Worm (Caenorhabditis elegans): ENCODE data around the gene mig-6.

The mig-6 gene

ce11 chrV:7861792-7862191, 34.8 kb downstream of the mig-6 start, which contains the start of gene C37C3.17:
TSS of gene C37C3.17 (minus strand) at chrV:7861892.
- TF ChIP-seq med-1 (GFP tag; optimal IDR thresholded peaks at IDR 0.05; ENCODE audit: insufficient read depth) (no peak), T22C8.4 (GFP tag; IDR thresholded peaks at IDR 0.05) (no peak), ztf-29 (GFP tag; IDR thresholded peaks at IDR 0.05) (no peak), klf-2 (GFP tag; conservative IDR thresholded peaks at IDR 0.05) (no peak), ztf-23 (GFP tag; IDR thresholded peaks at IDR 0.05) (no peak), ref-1 (GFP tag; conservative IDR thresholded peaks at IDR 0.05) (no peak), tab-1 (GFP tag; IDR thresholded peaks at IDR 0.05) (no peak), cog-1 (tag; optimal IDR thresholded peaks at IDR 0.05) (no peak), flt-1 (GFP tag; IDR thresholded peaks at IDR 0.05) (no peak)

DNA sequence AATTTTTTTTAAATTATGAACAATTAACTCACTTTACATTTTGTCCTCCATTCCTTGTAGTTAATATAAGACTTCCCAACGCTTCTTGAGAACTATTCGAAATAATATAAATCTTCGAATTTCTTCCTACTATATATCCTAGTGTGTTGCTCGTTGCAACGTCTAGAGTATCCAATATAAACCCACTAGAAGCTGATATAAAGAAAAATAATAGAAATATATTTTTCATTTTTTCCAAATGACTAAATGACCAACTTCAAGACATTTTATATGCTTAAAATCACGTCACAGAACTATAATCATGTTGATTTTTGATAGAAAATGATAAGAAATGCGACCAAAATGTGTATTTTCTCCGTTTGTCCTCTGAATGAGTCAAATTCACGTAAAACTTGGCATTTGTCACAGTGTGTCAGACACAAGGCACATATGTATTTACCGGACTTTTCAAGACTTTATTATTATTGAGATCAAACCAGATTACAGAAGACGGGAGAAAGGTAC, 36.1 kb downstream of the mig-6 start, which contains the start of gene C37C3.10:
C37C3.10 (minus strand) TSS at position 51 of the 504 bp plus-strand sequence.
- no peak for TF ChIP-seq flt-1 (GFP tag; IDR thresholded peaks at IDR 0.05)
- TF ChIP-seq cog-1 (tag; optimal IDR thresholded peaks at IDR 0.05), result no peak
- TF ChIP-seq ztf-29 (GFP tag; IDR thresholded peaks at IDR 0.05), result no peak
- TF ChIP-seq ref-1 (GFP tag; conservative IDR thresholded peaks at IDR 0.05), result no peak
- TF ChIP-seq klf-2 (GFP tag; conservative IDR thresholded peaks at IDR 0.05), result no peak
- no peak for TF ChIP-seq tab-1 (GFP tag; IDR thresholded peaks at IDR 0.05)
- TF ChIP-seq ztf-23 (GFP tag; IDR thresholded peaks at IDR 0.05), result no peak
- TF ChIP-seq med-1 (GFP tag; optimal IDR thresholded peaks at IDR 0.05; ENCODE audit: insufficient read depth), result no peak
- no peak for TF ChIP-seq T22C8.4 (GFP tag; IDR thresholded peaks at IDR 0.05)

- no peak for TF ChIP-seq ztf-23 (GFP tag; IDR thresholded peaks at IDR 0.05)
- no peak for TF ChIP-seq T22C8.4 (GFP tag; IDR thresholded peaks at IDR 0.05)
- no peak for TF ChIP-seq flt-1 (GFP tag; IDR thresholded peaks at IDR 0.05)
- TF ChIP-seq ztf-29 (GFP tag; IDR thresholded peaks at IDR 0.05), result no peak
- no peak for TF ChIP-seq cog-1 (tag; optimal IDR thresholded peaks at IDR 0.05)
- no peak for TF ChIP-seq klf-2 (GFP tag; conservative IDR thresholded peaks at IDR 0.05)
- TF ChIP-seq tab-1 (GFP tag; IDR thresholded peaks at IDR 0.05), result no peak
- no peak for TF ChIP-seq med-1 (GFP tag; optimal IDR thresholded peaks at IDR 0.05; ENCODE audit: insufficient read depth)
- TF ChIP-seq ref-1 (GFP tag; conservative IDR thresholded peaks at IDR 0.05), result no peak
These were observed 37.6 kb downstream of the mig-6 start, which contains the start of gene C37C3.11 for ce11 chrV:7864663-7865062. TSS of gene C37C3.11 (minus strand) at chrV:7864763.

DNA sequence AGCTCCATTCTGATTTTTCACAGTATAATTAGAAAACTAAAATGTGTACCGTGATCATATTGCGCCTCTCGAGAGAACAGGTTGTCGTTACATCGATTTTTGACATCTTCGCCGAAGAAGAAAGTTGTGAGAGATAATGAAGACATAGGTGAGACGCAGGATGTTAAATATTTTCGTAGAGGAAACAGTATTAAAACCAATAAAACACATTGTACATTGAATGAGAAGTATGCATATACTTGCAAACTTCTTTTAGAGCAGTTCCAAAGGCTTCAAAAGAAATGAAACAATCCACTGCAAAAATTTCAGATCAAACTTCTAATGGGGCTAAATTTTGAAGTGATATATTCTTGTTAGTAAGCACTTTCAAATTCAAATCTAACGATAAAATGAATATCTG, 43.7 kb downstream of the mig-6 start, which contains the start of gene nipi-4:
nipi-4 (minus strand) TSS at position 101 of the 400 bp plus-strand sequence.
- TF ChIP-seq ref-1 (GFP tag; conservative IDR thresholded peaks at IDR 0.05), result no peak
- TF ChIP-seq tab-1 (GFP tag; IDR thresholded peaks at IDR 0.05), result no peak
- TF ChIP-seq T22C8.4 (GFP tag; IDR thresholded peaks at IDR 0.05), result no peak
- no peak for TF ChIP-seq cog-1 (tag; optimal IDR thresholded peaks at IDR 0.05)
- TF ChIP-seq ztf-23 (GFP tag; IDR thresholded peaks at IDR 0.05), result no peak

ce11 chrV:7872945-7873344, 45.9 kb downstream of the mig-6 start:
- TF ChIP-seq cog-1 (tag; optimal IDR thresholded peaks at IDR 0.05) (no peak), ref-1 (GFP tag; conservative IDR thresholded peaks at IDR 0.05) (no peak), flt-1 (GFP tag; IDR thresholded peaks at IDR 0.05) (no peak), ztf-23 (GFP tag; IDR thresholded peaks at IDR 0.05) (no peak), med-1 (GFP tag; optimal IDR thresholded peaks at IDR 0.05; ENCODE audit: insufficient read depth) (no peak), T22C8.4 (GFP tag; IDR thresholded peaks at IDR 0.05) (no peak)

ce11 chrV:7875456-7875855, 48.4 kb downstream of the mig-6 start, which contains the start of gene F40A3.4:
TSS of gene F40A3.4 (plus strand) at chrV:7875756.
- no peak for TF ChIP-seq cog-1 (tag; optimal IDR thresholded peaks at IDR 0.05)
- TF ChIP-seq flt-1 (GFP tag; IDR thresholded peaks at IDR 0.05), result no peak
- TF ChIP-seq ztf-23 (GFP tag; IDR thresholded peaks at IDR 0.05), result no peak
- no peak for TF ChIP-seq ztf-29 (GFP tag; IDR thresholded peaks at IDR 0.05)
- no peak for TF ChIP-seq tab-1 (GFP tag; IDR thresholded peaks at IDR 0.05)
- TF ChIP-seq klf-2 (GFP tag; conservative IDR thresholded peaks at IDR 0.05), result no peak
- no peak for TF ChIP-seq T22C8.4 (GFP tag; IDR thresholded peaks at IDR 0.05)
- TF ChIP-seq med-1 (GFP tag; optimal IDR thresholded peaks at IDR 0.05; ENCODE audit: insufficient read depth), result no peak
- no peak for TF ChIP-seq ref-1 (GFP tag; conservative IDR thresholded peaks at IDR 0.05)

- TF ChIP-seq ref-1 (GFP tag; conservative IDR thresholded peaks at IDR 0.05), result no peak
- TF ChIP-seq klf-2 (GFP tag; conservative IDR thresholded peaks at IDR 0.05), result no peak
- TF ChIP-seq ztf-29 (GFP tag; IDR thresholded peaks at IDR 0.05), result no peak
These were observed 50.0 kb downstream of the mig-6 start, which contains the start of gene F40A3.3 for ce11 chrV:7876881-7877475. TSS of gene F40A3.3 (plus strand) at chrV:7877444.

- TF ChIP-seq ref-1 (GFP tag; conservative IDR thresholded peaks at IDR 0.05) (no peak), klf-2 (GFP tag; conservative IDR thresholded peaks at IDR 0.05) (no peak), cog-1 (tag; optimal IDR thresholded peaks at IDR 0.05) (no peak), ztf-23 (GFP tag; IDR thresholded peaks at IDR 0.05) (no peak), flt-1 (GFP tag; IDR thresholded peaks at IDR 0.05) (no peak), med-1 (GFP tag; optimal IDR thresholded peaks at IDR 0.05; ENCODE audit: insufficient read depth) (no peak), tab-1 (GFP tag; IDR thresholded peaks at IDR 0.05) (no peak), T22C8.4 (GFP tag; IDR thresholded peaks at IDR 0.05) (no peak), ztf-29 (GFP tag; IDR thresholded peaks at IDR 0.05) (no peak)
These were observed 51.5 kb downstream of the mig-6 start, which contains the start of gene F40A3.2 for ce11 chrV:7878411-7878964. TSS of gene F40A3.2 (plus strand) at chrV:7878914.

- TF ChIP-seq tab-1 (GFP tag; IDR thresholded peaks at IDR 0.05) (no peak), ztf-23 (GFP tag; IDR thresholded peaks at IDR 0.05) (no peak), klf-2 (GFP tag; conservative IDR thresholded peaks at IDR 0.05) (no peak), ref-1 (GFP tag; conservative IDR thresholded peaks at IDR 0.05) (no peak), T22C8.4 (GFP tag; IDR thresholded peaks at IDR 0.05) (no peak), ztf-29 (GFP tag; IDR thresholded peaks at IDR 0.05) (no peak), med-1 (GFP tag; optimal IDR thresholded peaks at IDR 0.05; ENCODE audit: insufficient read depth) (no peak), cog-1 (tag; optimal IDR thresholded peaks at IDR 0.05) (no peak), flt-1 (GFP tag; IDR thresholded peaks at IDR 0.05) (no peak)
These were observed 57.4 kb downstream of the mig-6 start for ce11 chrV:7884441-7884840.

Data from whole organism, midembryonic.